Worm (Caenorhabditis elegans) whole organism, L1 larva: ENCODE measurements around the gene ctsa-3.2.

Source experiments
- ceh-63 ChIP-seq: fragments of 200-800 bp; sonication (Bioruptor generic); optimal IDR thresholded peaks from 2 replicates; lab custom pipeline; 2018; ENCODE audit warnings: mild to moderate bottlenecking, missing genetic modification characterization, missing compliant biosample characterization
- ceh-82 ChIP-seq, 3 experiments: fragments of 150-350 bp in 1 of 3; sonication (generic microtip) in 2 of 3; optimal IDR thresholded peaks; 2 replicates each; lab custom pipeline; 2014 to 2017; ENCODE audit warnings: missing biosample characterization in 3 of 3, missing genetic modification characterization in 3 of 3
- ces-1 ChIP-seq: fragments of 150-350 bp; optimal IDR thresholded peaks from 2 replicates; lab custom pipeline; 2014; ENCODE audit warnings: missing biosample characterization, missing genetic modification reagents, missing genetic modification characterization
- egl-27 ChIP-seq, 2 experiments: fragments of 150-350 bp in 1 of 2; sonication (generic microtip); optimal IDR thresholded peaks; 3 replicates each; lab custom pipeline; 2017 to 2018; ENCODE audit warnings: missing biosample characterization in 2 of 2, missing genetic modification characterization in 2 of 2, missing genetic modification reagents in 2 of 2
- fkh-4 ChIP-seq: sonication (generic microtip); optimal IDR thresholded peaks from 2 replicates; lab custom pipeline; 2016; ENCODE audit warnings: missing compliant biosample characterization, missing genetic modification characterization, borderline replicate concordance
- mdl-1 ChIP-seq, 2 experiments: fragments of 150-350 bp; optimal IDR thresholded peaks; 2 replicates each; lab custom pipeline; 2014 to 2017; ENCODE audit warnings: missing biosample characterization in 2 of 2, missing genetic modification characterization in 2 of 2, inconsistent platforms in 1 of 2
- nhr-11 ChIP-seq: fragments of 150-350 bp; optimal IDR thresholded peaks from 2 replicates; lab custom pipeline; 2014; ENCODE audit warnings: missing biosample characterization, missing genetic modification characterization
- nhr-237 ChIP-seq: fragments of 150-350 bp; optimal IDR thresholded peaks from 2 replicates; lab custom pipeline; 2014; ENCODE audit warnings: missing biosample characterization, missing genetic modification characterization
- unc-62 ChIP-seq: fragments of 150-350 bp; optimal IDR thresholded peaks from 2 replicates; lab custom pipeline; 2014; ENCODE audit warnings: missing biosample characterization, missing genetic modification reagents, missing genetic modification characterization

ce11 chrII:9857791-9858190 is 17.2 kb upstream of the ctsa-3.2 start, which contains the start of gene chil-6:
- TF ChIP-seq nhr-237 (tag; lab: Kevin White, UChicago), result no peak
- TF ChIP-seq ceh-82 (tag; optimal IDR thresholded peaks at IDR 0.05; lab: Kevin White, UChicago), result no peak
- TF ChIP-seq fkh-4 (tag; lab: Kevin White, UChicago), result no peak
- no peak for TF ChIP-seq egl-27 (tag; optimal IDR thresholded peaks at IDR 0.05; lab: Kevin White, UChicago)
- TF ChIP-seq ceh-63, result no peak
- TF ChIP-seq mdl-1 (tag; optimal IDR thresholded peaks at IDR 0.05; lab: Kevin White, UChicago), result no peak
- no peak for TF ChIP-seq nhr-11
- TF ChIP-seq ces-1, result no peak
- no peak for TF ChIP-seq unc-62 (GFP tag; lab: Kevin White, UChicago)
